Fruit fly (Drosophila melanogaster): ENCODE results near the gene Lztr1.

- TF ChIP-seq CG12605 (GFP tag; IDR thresholded peaks at IDR 0.05) (no peak), EcR (GFP tag; optimal IDR thresholded peaks at IDR 0.05) (no peak), CG9948 (tag; optimal IDR thresholded peaks at IDR 0.05) (no peak), gl (tag; optimal IDR thresholded peaks at IDR 0.05) (no peak), Ets98B (GFP tag; IDR thresholded peaks at IDR 0.05) (no peak)
Measured at dm6 chrX:932859-933258, 5.5 kb upstream of the Lztr1 start.

All from whole organism, pupa.